Fruit fly (Drosophila melanogaster): ENCODE measurements around the gene CG31142.

DNA sequence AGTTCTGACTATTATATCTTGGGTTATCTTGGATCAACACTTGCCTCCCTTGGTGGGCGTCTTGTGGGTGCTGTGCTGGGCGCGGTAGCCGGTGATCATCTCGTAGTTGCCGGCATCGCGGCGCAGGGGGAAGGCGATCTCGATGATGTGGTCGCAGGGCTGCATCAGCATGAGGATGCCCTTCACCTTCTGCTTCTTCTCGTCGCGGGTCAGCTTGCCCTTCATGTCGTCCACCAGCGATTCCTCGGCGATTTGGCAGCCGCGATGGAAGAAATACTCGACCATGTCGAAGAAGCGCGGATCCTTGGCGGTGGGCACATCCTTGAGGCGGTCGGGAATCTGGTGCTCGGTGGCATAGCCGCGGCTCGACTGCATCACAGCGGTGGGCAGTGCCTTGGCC, 13.5 kb downstream of the CG31142 start:
- no peak for TF ChIP-seq OdsH (GFP tag; optimal IDR thresholded peaks at IDR 0.05)
- no peak for TF ChIP-seq Hnf4 (GFP tag; optimal IDR thresholded peaks at IDR 0.05)
- no peak for TF ChIP-seq Sp1 (GFP tag; optimal IDR thresholded peaks at IDR 0.05)
- no peak for TF ChIP-seq Abd-B (GFP tag; optimal IDR thresholded peaks at IDR 0.05)
- TF ChIP-seq CrebA (GFP tag; optimal IDR thresholded peaks at IDR 0.05; ENCODE audit: borderline replicate concordance) = no peak
- TF ChIP-seq pan (optimal IDR thresholded peaks at IDR 0.05) = no peak
- TF ChIP-seq br (GFP tag; optimal IDR thresholded peaks at IDR 0.05) = no peak
- no peak for TF ChIP-seq usp (GFP tag; optimal IDR thresholded peaks at IDR 0.05)
- TF ChIP-seq Myc (optimal IDR thresholded peaks at IDR 0.05) = no peak
- no peak for TF ChIP-seq psq (GFP tag; optimal IDR thresholded peaks at IDR 0.05)
- TF ChIP-seq sv (GFP tag; optimal IDR thresholded peaks at IDR 0.05) = no peak
